Worm (Caenorhabditis elegans): ENCODE measurements around the gene nspc-10.

- TF ChIP-seq nhr-76 (tag; optimal IDR thresholded peaks at IDR 0.05): no peak
- TF ChIP-seq unc-62 (GFP tag; optimal IDR thresholded peaks at IDR 0.05): no peak
- no peak for TF ChIP-seq rnt-1 (tag; optimal IDR thresholded peaks at IDR 0.05)
- no peak for TF ChIP-seq efl-1 (optimal IDR thresholded peaks at IDR 0.05)
- TF ChIP-seq efl-1 (GFP tag; optimal IDR thresholded peaks at IDR 0.05 in 1 of 2): no peak
- no peak for TF ChIP-seq nhr-12 (tag; optimal IDR thresholded peaks at IDR 0.05)
- TF ChIP-seq nhr-71 (tag; optimal IDR thresholded peaks at IDR 0.05): no peak
Measured at ce11 chrX:12358957-12359356, 15.5 kb downstream of the nspc-10 start, which contains the start of gene nspc-14.

All from whole organism, L1 larva.